Worm (Caenorhabditis elegans): Measurements from ENCODE around the gene T19D12.4.

Gene T19D12.4

ce11 chrII:6685964-6686363, 55.1 kb downstream of the T19D12.4 start:
- TF ChIP-seq crh-2 (tag; optimal IDR thresholded peaks at IDR 0.05) (no peak), unc-39 (tag; optimal IDR thresholded peaks at IDR 0.05) (no peak), sma-3 (GFP tag; optimal IDR thresholded peaks at IDR 0.05) (no peak), lin-13 (GFP tag; optimal IDR thresholded peaks at IDR 0.05) (no peak), F13H6.1 (tag; optimal IDR thresholded peaks at IDR 0.05) (no peak), ceh-82 (tag; optimal IDR thresholded peaks at IDR 0.05) (no peak), ztf-11 (tag; optimal IDR thresholded peaks at IDR 0.05) (no peak), blmp-1 (tag; optimal IDR thresholded peaks at IDR 0.05; ENCODE audit: insufficient read depth) (no peak), nhr-23 (tag; optimal IDR thresholded peaks at IDR 0.05) (no peak), ztf-1 (GFP tag; conservative IDR thresholded peaks at IDR 0.05) (no peak), lin-11 (tag; optimal IDR thresholded peaks at IDR 0.05) (no peak), elt-1 (tag; optimal IDR thresholded peaks at IDR 0.05) (no peak), R02D3.7 (tag; optimal IDR thresholded peaks at IDR 0.05) (no peak)

Measured in whole organism, L2 larva.